Fruit fly (Drosophila melanogaster): ENCODE results near the gene CG1090.

The CG1090 gene

dm6 chr3R:4360668-4361110, 1.0 kb downstream of the CG1090 start (continued):
- TF ChIP-seq sisA (GFP tag; IDR thresholded peaks at IDR 0.05) (no peak), CG34376 (GFP tag; optimal IDR thresholded peaks at IDR 0.05) (peak; percentile 6), jing (GFP tag; optimal IDR thresholded peaks at IDR 0.05) (no peak), CG33557 (GFP tag; optimal IDR thresholded peaks at IDR 0.05) (no peak), Side (GFP tag; optimal IDR thresholded peaks at IDR 0.05) (no peak), CG10462 (GFP tag; optimal IDR thresholded peaks at IDR 0.05) (no peak), CG1647 (GFP tag; optimal IDR thresholded peaks at IDR 0.05) (no peak), Nf-YC (tag; optimal IDR thresholded peaks at IDR 0.05) (no peak), CG2889 (GFP tag; IDR thresholded peaks at IDR 0.05) (no peak), MBD-R2 (GFP tag; IDR thresholded peaks at IDR 0.05) (no peak), klu (GFP tag; IDR thresholded peaks at IDR 0.05) (no peak), Tbp (GFP tag; optimal IDR thresholded peaks at IDR 0.05) (no peak), Abd-B (GFP tag; optimal IDR thresholded peaks at IDR 0.05) (no peak), ranshi (GFP tag; IDR thresholded peaks at IDR 0.05) (no peak), ci (GFP tag; IDR thresholded peaks at IDR 0.05) (no peak), pb (GFP tag; optimal IDR thresholded peaks at IDR 0.05) (peak; percentile 10), al (GFP tag; IDR thresholded peaks at IDR 0.05) (no peak), CG15601 (tag; optimal IDR thresholded peaks at IDR 0.05) (no peak), CG1792 (GFP tag; optimal IDR thresholded peaks at IDR 0.05) (no peak), vfl (GFP tag; optimal IDR thresholded peaks at IDR 0.05) (no peak), zfh2 (GFP tag; optimal IDR thresholded peaks at IDR 0.05) (no peak), gsb-n (tag; optimal IDR thresholded peaks at IDR 0.05) (no peak), CG32532 (GFP tag; IDR thresholded peaks at IDR 0.05) (peak; percentile 34; the same call in 1 of the 2 replicates), Spps (tag; optimal IDR thresholded peaks at IDR 0.05) (no peak), CG11723 (GFP tag; optimal IDR thresholded peaks at IDR 0.05) (no peak), Opbp (GFP tag; IDR thresholded peaks at IDR 0.05; ENCODE audit: partially characterized antibody) (peak; percentile 48; the same call in 1 of the 3 replicates), CG11504 (tag; optimal IDR thresholded peaks at IDR 0.05) (no peak), fru (optimal IDR thresholded peaks at IDR 0.05) (no peak), Fer3 (tag; optimal IDR thresholded peaks at IDR 0.05) (no peak), Trl (optimal IDR thresholded peaks at IDR 0.05) (peak; percentile 71 to 77), Trl (GFP tag; optimal IDR thresholded peaks at IDR 0.05) (no peak), CG11696 (GFP tag; IDR thresholded peaks at IDR 0.05) (no peak), salm (tag; optimal IDR thresholded peaks at IDR 0.05) (no peak), Meics (GFP tag; optimal IDR thresholded peaks at IDR 0.05) (no peak), CG16779 (GFP tag; IDR thresholded peaks at IDR 0.05) (0 out of 2 replicates have a peak, but pooled peaks have one; percentile 11), HmgD (GFP tag; optimal IDR thresholded peaks at IDR 0.05) (no peak), Blimp-1 (GFP tag; optimal IDR thresholded peaks at IDR 0.05) (no peak), gce (GFP tag; IDR thresholded peaks at IDR 0.05) (no peak), Xbp1 (GFP tag; optimal IDR thresholded peaks at IDR 0.05) (no peak), seq (GFP tag; IDR thresholded peaks at IDR 0.05) (no peak), sqz (GFP tag; optimal IDR thresholded peaks at IDR 0.05) (no peak), Hr3 (GFP tag; optimal IDR thresholded peaks at IDR 0.05) (no peak), cad (GFP tag; optimal IDR thresholded peaks at IDR 0.05) (no peak), Gug (GFP tag; IDR thresholded peaks at IDR 0.05) (no peak), CG12769 (tag; optimal IDR thresholded peaks at IDR 0.05) (peak; percentile 1), CG10654 (GFP tag; optimal IDR thresholded peaks at IDR 0.05) (no peak), vvl (GFP tag; IDR thresholded peaks at IDR 0.05) (no peak), Ssrp (tag; optimal IDR thresholded peaks at IDR 0.05) (no peak), HLHmδ (GFP tag; optimal IDR thresholded peaks at IDR 0.05) (no peak), dimm (GFP tag; IDR thresholded peaks at IDR 0.05) (no peak), Optix (GFP tag; IDR thresholded peaks at IDR 0.05) (no peak), CG8290 (GFP tag; optimal IDR thresholded peaks at IDR 0.05) (no peak), CG8290 (tag; optimal IDR thresholded peaks at IDR 0.05) (peak in 1 of 2 experiments; percentile 40), aop (GFP tag; IDR thresholded peaks at IDR 0.05) (no peak)

Measured in whole organism, embryonic.